Fruit fly (Drosophila melanogaster): ENCODE data around the gene Mt2.

Gene Mt2

dm6 chr2L:12097698-12098097 is 1.4 kb downstream of the Mt2 start, which contains the start of gene Ced-12:
Gene Ced-12, plus strand, starts transcription at chr2L:12097838.
- TF ChIP-seq CG11617 (GFP tag; optimal IDR thresholded peaks at IDR 0.05): peak; percentile 26
- TF ChIP-seq bab1 (GFP tag; optimal IDR thresholded peaks at IDR 0.05): peak; percentile 26
- no peak for TF ChIP-seq pad (GFP tag; optimal IDR thresholded peaks at IDR 0.05)
- no peak for TF ChIP-seq CG12768 (GFP tag; optimal IDR thresholded peaks at IDR 0.05)
- TF ChIP-seq CG14711 (tag; optimal IDR thresholded peaks at IDR 0.05): peak; percentile 10
- TF ChIP-seq cnc (optimal IDR thresholded peaks at IDR 0.05): no peak
- TF ChIP-seq tj (GFP tag; optimal IDR thresholded peaks at IDR 0.05): no peak
- TF ChIP-seq CG33017 (tag; optimal IDR thresholded peaks at IDR 0.05): no peak
- no peak for TF ChIP-seq Mnt (GFP tag; optimal IDR thresholded peaks at IDR 0.05)
- no peak for TF ChIP-seq CG5204 (GFP tag; optimal IDR thresholded peaks at IDR 0.05)
- TF ChIP-seq Crg-1 (GFP tag; optimal IDR thresholded peaks at IDR 0.05): no peak
- no peak for TF ChIP-seq kay (GFP tag; ENCODE audit: borderline replicate concordance)
- TF ChIP-seq cic (GFP tag; optimal IDR thresholded peaks at IDR 0.05): no peak
- TF ChIP-seq ovo (GFP tag; optimal IDR thresholded peaks at IDR 0.05): no peak
- TF ChIP-seq Hr96 (GFP tag; optimal IDR thresholded peaks at IDR 0.05): no peak
- no peak for TF ChIP-seq toe (GFP tag; optimal IDR thresholded peaks at IDR 0.05)
- no peak for TF ChIP-seq CG7101 (tag; optimal IDR thresholded peaks at IDR 0.05)
- no peak for TF ChIP-seq CG1620 (GFP tag; optimal IDR thresholded peaks at IDR 0.05)
- no peak for TF ChIP-seq CG7045 (GFP tag; optimal IDR thresholded peaks at IDR 0.05)
- TF ChIP-seq Clk (GFP tag; optimal IDR thresholded peaks at IDR 0.05): no peak

- TF ChIP-seq ovo (GFP tag; optimal IDR thresholded peaks at IDR 0.05) (peak; percentile 51), Hr96 (GFP tag; optimal IDR thresholded peaks at IDR 0.05) (peak; percentile 66), CG7045 (GFP tag; optimal IDR thresholded peaks at IDR 0.05) (peak; percentile 89), cnc (optimal IDR thresholded peaks at IDR 0.05) (no peak), CG5204 (GFP tag; optimal IDR thresholded peaks at IDR 0.05) (no peak), CG7101 (tag; optimal IDR thresholded peaks at IDR 0.05) (peak; percentile 80), CG1620 (GFP tag; optimal IDR thresholded peaks at IDR 0.05) (peak; percentile 70), CG11617 (GFP tag; optimal IDR thresholded peaks at IDR 0.05) (peak; percentile 76), toe (GFP tag; optimal IDR thresholded peaks at IDR 0.05) (peak; percentile 84), Clk (GFP tag; optimal IDR thresholded peaks at IDR 0.05) (peak; percentile 39), CG12768 (GFP tag; optimal IDR thresholded peaks at IDR 0.05) (peak; percentile 77), CG14711 (tag; optimal IDR thresholded peaks at IDR 0.05) (peak; percentile 86), cic (GFP tag; optimal IDR thresholded peaks at IDR 0.05) (peak; percentile 39), bab1 (GFP tag; optimal IDR thresholded peaks at IDR 0.05) (peak; percentile 50), CG33017 (tag; optimal IDR thresholded peaks at IDR 0.05) (peak; percentile 72), pad (GFP tag; optimal IDR thresholded peaks at IDR 0.05) (peak; percentile 69), kay (GFP tag; ENCODE audit: borderline replicate concordance) (no peak), Crg-1 (GFP tag; optimal IDR thresholded peaks at IDR 0.05) (peak; percentile 23), Mnt (GFP tag; optimal IDR thresholded peaks at IDR 0.05) (peak; percentile 87), tj (GFP tag; optimal IDR thresholded peaks at IDR 0.05) (peak; percentile 67)
These were observed 7.2 kb downstream of the Mt2 start, which contains the start of the genes Patsas and ThrRS for dm6 chr2L:12103231-12104210. Gene Patsas, minus strand, starts transcription at chr2L:12103285. Gene ThrRS, plus strand, starts transcription at chr2L:12103751.

DNA sequence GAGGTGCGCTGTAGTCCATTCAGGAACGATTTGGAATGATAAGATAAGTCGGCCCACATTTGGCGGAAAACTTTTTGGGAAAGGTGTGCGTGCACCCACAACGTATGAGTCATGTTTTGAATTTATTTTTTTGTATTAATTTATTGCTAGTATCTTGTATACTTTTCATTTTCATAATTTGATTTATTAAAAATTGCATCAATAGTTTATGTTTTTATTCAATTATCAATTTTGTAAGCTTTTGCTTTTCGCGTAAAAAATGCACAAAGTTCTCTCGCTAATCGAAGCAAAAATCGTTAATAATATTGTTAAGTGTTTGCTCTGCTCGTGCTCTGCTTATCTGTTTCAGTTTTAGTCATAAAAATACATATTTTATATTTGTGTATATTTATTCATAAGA is 10.8 kb downstream of the Mt2 start:
- TF ChIP-seq Mnt (GFP tag; optimal IDR thresholded peaks at IDR 0.05) (peak; percentile 6), kay (GFP tag; ENCODE audit: borderline replicate concordance) (peak; percentile 96), Hr96 (GFP tag; optimal IDR thresholded peaks at IDR 0.05) (no peak), Crg-1 (GFP tag; optimal IDR thresholded peaks at IDR 0.05) (no peak), bab1 (GFP tag; optimal IDR thresholded peaks at IDR 0.05) (no peak), cic (GFP tag; optimal IDR thresholded peaks at IDR 0.05) (peak; percentile 26), Clk (GFP tag; optimal IDR thresholded peaks at IDR 0.05) (no peak)

DNA sequence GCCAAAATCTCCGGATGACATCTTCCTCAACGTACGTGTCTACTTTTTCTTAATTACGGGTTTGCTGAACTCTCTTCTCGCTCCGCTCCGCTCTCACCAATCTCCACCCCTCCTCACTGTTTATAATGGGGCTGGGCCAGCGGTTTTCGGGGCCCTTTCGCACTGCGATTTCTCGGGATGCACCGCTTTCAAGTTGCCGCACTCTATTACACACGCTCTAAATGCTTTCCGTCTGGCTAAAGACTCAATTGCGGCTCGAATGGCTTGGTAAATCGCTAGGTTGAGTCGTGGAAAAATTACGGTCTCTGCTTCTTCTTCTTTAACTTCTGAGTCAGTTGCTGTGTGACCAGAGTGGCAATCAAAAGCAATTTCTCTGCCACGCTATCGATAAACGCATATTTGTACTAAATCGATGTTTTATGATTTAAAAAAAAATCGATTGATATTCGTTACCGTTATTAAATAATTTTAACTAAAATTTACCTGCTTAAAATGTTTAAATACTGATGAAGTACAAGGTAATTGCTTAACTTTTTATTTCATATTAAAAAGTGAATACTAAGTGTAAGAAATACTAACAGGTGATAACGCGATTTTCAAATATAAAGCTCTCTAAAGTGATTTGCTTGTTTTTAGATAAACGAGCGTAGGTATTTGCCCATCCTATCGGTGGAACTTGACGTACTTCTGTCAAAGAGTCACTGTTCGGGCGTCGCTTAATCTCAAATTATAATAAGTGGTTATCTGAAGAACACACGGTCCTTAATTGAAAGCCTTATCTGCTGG is 12.6 kb downstream of the Mt2 start, which contains the start of the genes Rab6 and Phae1:
Rab6 (minus strand) TSS at position 338 of the 786 bp plus-strand sequence.
Phae1 (plus strand) TSS at position 639 of the 786 bp plus-strand sequence.
- TF ChIP-seq CG7045 (GFP tag; optimal IDR thresholded peaks at IDR 0.05): no peak
- no peak for TF ChIP-seq Hr96 (GFP tag; optimal IDR thresholded peaks at IDR 0.05)
- peak; percentile 47 for TF ChIP-seq pad (GFP tag; optimal IDR thresholded peaks at IDR 0.05)
- TF ChIP-seq Mnt (GFP tag; optimal IDR thresholded peaks at IDR 0.05): no peak
- peak; percentile 3 for TF ChIP-seq CG7101 (tag; optimal IDR thresholded peaks at IDR 0.05)
- no peak for TF ChIP-seq CG33017 (tag; optimal IDR thresholded peaks at IDR 0.05)
- TF ChIP-seq cic (GFP tag; optimal IDR thresholded peaks at IDR 0.05): no peak
- peak; percentile 50 for TF ChIP-seq bab1 (GFP tag; optimal IDR thresholded peaks at IDR 0.05)
- TF ChIP-seq kay (GFP tag; ENCODE audit: borderline replicate concordance): peak; percentile 95
- TF ChIP-seq toe (GFP tag; optimal IDR thresholded peaks at IDR 0.05): no peak
- peak; percentile 17 for TF ChIP-seq tj (GFP tag; optimal IDR thresholded peaks at IDR 0.05)
- TF ChIP-seq ovo (GFP tag; optimal IDR thresholded peaks at IDR 0.05): no peak

DNA sequence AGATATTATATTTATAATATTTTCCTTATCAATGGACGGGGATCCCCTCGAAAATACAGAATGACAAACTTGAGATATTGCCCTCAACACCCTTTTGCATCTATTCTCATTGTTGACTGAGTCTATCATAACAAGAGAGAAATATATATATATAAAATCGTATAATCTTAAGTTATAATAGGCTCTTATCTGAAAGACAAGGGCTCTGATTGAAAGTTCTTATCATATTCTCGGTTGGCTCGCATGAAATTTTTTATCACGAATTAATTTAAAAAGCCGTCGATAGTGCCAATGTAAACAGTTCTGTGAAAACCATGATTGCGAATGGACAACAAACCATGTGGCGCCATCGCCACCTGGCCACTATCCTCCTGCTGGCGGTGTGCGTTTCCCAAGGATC is 14.5 kb downstream of the Mt2 start, which contains the start of gene Phae2:
Phae2 (plus strand) TSS at position 301 of the 400 bp plus-strand sequence.
- no peak for TF ChIP-seq cic (GFP tag; optimal IDR thresholded peaks at IDR 0.05)
- no peak for TF ChIP-seq CG1620 (GFP tag; optimal IDR thresholded peaks at IDR 0.05)
- no peak for TF ChIP-seq ovo (GFP tag; optimal IDR thresholded peaks at IDR 0.05)
- TF ChIP-seq Hr96 (GFP tag; optimal IDR thresholded peaks at IDR 0.05): no peak
- no peak for TF ChIP-seq Clk (GFP tag; optimal IDR thresholded peaks at IDR 0.05)

Measured in whole organism, adult.